Worm (Caenorhabditis elegans) whole organism, L4 larva: ENCODE data around the gene K10C2.14.
A peak's percentile ranks its signal among the peaks of the same experiment; 100 is the strongest.

Source experiments
- F10B5.3 ChIP-seq: sonication (generic microtip); optimal IDR thresholded peaks from 2 replicates; lab custom pipeline; 2016; ENCODE audit warnings: mild to moderate bottlenecking, missing genetic modification characterization, missing compliant biosample characterization
- F26F4.8 ChIP-seq: fragments of 200-800 bp; sonication (Bioruptor generic); conservative IDR thresholded peaks from 2 replicates; pipeline ENCODE4 v1.3.6; 2022; ENCODE audit warnings: missing genetic modification characterization, missing compliant biosample characterization
- F37D6.2 ChIP-seq: sonication (generic microtip); optimal IDR thresholded peaks from 2 replicates; lab custom pipeline; 2016; ENCODE audit warnings: mild to moderate bottlenecking, missing genetic modification characterization, missing compliant biosample characterization
- ZK337.2 ChIP-seq: fragments of 200-800 bp; sonication (Bioruptor generic); IDR thresholded peaks from 2 replicates; pipeline ENCODE4 v1.3.6; 2022; ENCODE audit warnings: missing genetic modification reagents, missing genetic modification characterization, missing compliant biosample characterization
- ZK546.5 ChIP-seq, 2 experiments: sonication (generic microtip); optimal IDR thresholded peaks; 2 replicates each; lab custom pipeline; 2017; ENCODE audit warnings: missing biosample characterization in 2 of 2, missing genetic modification characterization in 2 of 2
- aha-1 ChIP-seq: fragments of 150-350 bp; peaks from one replicate; lab custom pipeline; 2014; ENCODE audit warnings: missing biosample characterization, missing genetic modification characterization
- ceh-20 ChIP-seq: fragments of 200-800 bp; sonication (Bioruptor generic); IDR thresholded peaks from 2 replicates; pipeline ENCODE4 v1.3.6; 2022; ENCODE audit warnings: missing genetic modification reagents, missing genetic modification characterization, missing compliant biosample characterization
- ceh-32 ChIP-seq: sonication (generic microtip); optimal IDR thresholded peaks from 2 replicates; lab custom pipeline; 2016; ENCODE audit warnings: mild to moderate bottlenecking, missing genetic modification characterization, missing compliant biosample characterization; ENCODE audit not compliant: poor library complexity
- ceh-44 ChIP-seq: fragments of 200-800 bp; sonication (Bioruptor generic); IDR thresholded peaks from 2 replicates; pipeline ENCODE4 v1.3.6; 2022; ENCODE audit warnings: missing genetic modification reagents, missing genetic modification characterization, missing compliant biosample characterization
- ceh-62 ChIP-seq: sonication (generic microtip); optimal IDR thresholded peaks from 2 replicates; lab custom pipeline; 2017; ENCODE audit warnings: missing biosample characterization, missing genetic modification characterization
- ces-1 ChIP-seq: fragments of 150-350 bp; sonication (generic microtip); optimal IDR thresholded peaks from 4 replicates; lab custom pipeline; 2014; ENCODE audit warnings: missing biosample characterization, missing genetic modification reagents, missing genetic modification characterization
- cey-2 ChIP-seq: sonication (generic microtip); optimal IDR thresholded peaks from 3 replicates; lab custom pipeline; 2017; ENCODE audit warnings: missing genetic modification characterization, mild to moderate bottlenecking, missing compliant biosample characterization, antibody characterized with exemption, borderline replicate concordance; ENCODE audit not compliant: insufficient read depth
- daf-12 ChIP-seq: fragments of 150-350 bp; optimal IDR thresholded peaks from 2 replicates; lab custom pipeline; 2014; ENCODE audit warnings: missing biosample characterization, missing genetic modification reagents, missing genetic modification characterization
- daf-16 ChIP-seq, 3 experiments: sonication (generic microtip); optimal IDR thresholded peaks; 2 replicates each; lab custom pipeline; 2016 to 2017; ENCODE audit warnings: missing genetic modification characterization in 3 of 3, missing genetic modification reagents in 3 of 3, mild to moderate bottlenecking in 2 of 3, missing compliant biosample characterization in 2 of 3, missing biosample characterization in 1 of 3, moderate library complexity in 1 of 3
- dmd-6 ChIP-seq: fragments of 200-800 bp; sonication (Bioruptor generic); IDR thresholded peaks from 2 replicates; pipeline ENCODE4 v1.3.6; 2022; ENCODE audit warnings: missing genetic modification reagents, missing genetic modification characterization, missing compliant biosample characterization
- dmd-9 ChIP-seq: fragments of 200-800 bp; sonication (Bioruptor generic); IDR thresholded peaks from 2 replicates; pipeline ENCODE4 v1.3.6; 2022; ENCODE audit warnings: missing genetic modification reagents, missing genetic modification characterization, missing compliant biosample characterization
- dpl-1 ChIP-seq: fragments of 150-350 bp; optimal IDR thresholded peaks from 2 replicates; lab custom pipeline; 2014; ENCODE audit warnings: missing biosample characterization, missing genetic modification reagents, missing genetic modification characterization
- egl-43 ChIP-seq: fragments of 200-800 bp; sonication (Bioruptor generic); IDR thresholded peaks from 2 replicates; pipeline ENCODE4 v1.3.6; 2022; ENCODE audit warnings: missing genetic modification reagents, missing genetic modification characterization, missing compliant biosample characterization
- fkh-10 ChIP-seq: fragments of 150-350 bp; optimal IDR thresholded peaks from 2 replicates; lab custom pipeline; 2014; ENCODE audit warnings: missing biosample characterization, missing genetic modification reagents, missing genetic modification characterization
- gei-8 ChIP-seq: fragments of 200-800 bp; sonication (Bioruptor generic); optimal IDR thresholded peaks from 2 replicates; lab custom pipeline; 2018; ENCODE audit warnings: mild to moderate bottlenecking, missing genetic modification characterization, missing compliant biosample characterization
- hlh-30 ChIP-seq: sonication (generic microtip); optimal IDR thresholded peaks from 2 replicates; lab custom pipeline; 2017; ENCODE audit warnings: antibody characterized with exemption, mild to moderate bottlenecking, missing genetic modification characterization, missing compliant biosample characterization; ENCODE audit not compliant: insufficient read depth
- hmg-1.1 ChIP-seq: fragments of 200-800 bp; sonication (Bioruptor generic); IDR thresholded peaks from 2 replicates; pipeline ENCODE4 v1.3.6; 2022; ENCODE audit warnings: missing genetic modification reagents, missing genetic modification characterization, missing compliant biosample characterization
- lim-7 ChIP-seq: fragments of 200-800 bp; sonication (Bioruptor generic); IDR thresholded peaks from 2 replicates; pipeline ENCODE4 v1.3.6; 2022; ENCODE audit warnings: missing genetic modification characterization, missing compliant biosample characterization
- lin-29 ChIP-seq: fragments of 200-800 bp; sonication (Bioruptor generic); IDR thresholded peaks from 2 replicates; pipeline ENCODE4 v1.3.6; 2022; ENCODE audit warnings: missing genetic modification reagents, missing genetic modification characterization, missing compliant biosample characterization
- lin-38 ChIP-seq: fragments of 200-800 bp; sonication (Bioruptor generic); IDR thresholded peaks from 2 replicates; pipeline ENCODE4 v1.3.6; 2022; ENCODE audit warnings: missing genetic modification reagents, missing genetic modification characterization, missing compliant biosample characterization
- madf-5 ChIP-seq, 2 experiments: fragments of 200-800 bp; sonication (Bioruptor generic); IDR thresholded peaks; 2 replicates each; pipeline ENCODE4 v1.3.6; 2022; ENCODE audit warnings: missing compliant biosample characterization in 2 of 2, missing genetic modification characterization in 2 of 2
- mdt-29 ChIP-seq: fragments of 200-800 bp; sonication (Bioruptor generic); IDR thresholded peaks from 2 replicates; pipeline ENCODE4 v1.3.6; 2022; ENCODE audit warnings: missing genetic modification reagents, missing genetic modification characterization, missing compliant biosample characterization
- mes-2 ChIP-seq: sonication (generic microtip); optimal IDR thresholded peaks from 2 replicates; lab custom pipeline; 2016; ENCODE audit warnings: missing genotype, mild to moderate bottlenecking, missing genetic modification characterization, missing compliant biosample characterization; ENCODE audit not compliant: poor library complexity, severe bottlenecking
- mxl-3 ChIP-seq: fragments of 200-800 bp; sonication (Bioruptor generic); optimal IDR thresholded peaks from 2 replicates; lab custom pipeline; 2018; ENCODE audit warnings: mild to moderate bottlenecking, missing genetic modification characterization, missing compliant biosample characterization
- nhr-10 ChIP-seq: fragments of 150-350 bp; optimal IDR thresholded peaks from 2 replicates; lab custom pipeline; 2014; ENCODE audit warnings: missing biosample characterization, missing genetic modification characterization
- nhr-102 ChIP-seq: sonication (generic microtip); optimal IDR thresholded peaks from 2 replicates; lab custom pipeline; 2016; ENCODE audit warnings: mild to moderate bottlenecking, missing genetic modification characterization, moderate library complexity, missing compliant biosample characterization
- nhr-111 ChIP-seq: fragments of 200-800 bp; sonication (Bioruptor generic); optimal IDR thresholded peaks from 2 replicates; lab custom pipeline; 2018; ENCODE audit warnings: mild to moderate bottlenecking, missing genetic modification characterization, missing compliant biosample characterization
- nhr-237 ChIP-seq: sonication (generic microtip); optimal IDR thresholded peaks from 2 replicates; lab custom pipeline; 2017; ENCODE audit warnings: missing biosample characterization, missing genetic modification characterization
- nhr-25 ChIP-seq: sonication (generic microtip); optimal IDR thresholded peaks from 2 replicates; lab custom pipeline; 2017; ENCODE audit warnings: missing genetic modification characterization, mild to moderate bottlenecking, missing compliant biosample characterization, antibody characterized with exemption, moderate library complexity, borderline replicate concordance; ENCODE audit not compliant: insufficient read depth
- nhr-41 ChIP-seq: fragments of 200-800 bp; sonication (Bioruptor generic); IDR thresholded peaks from 2 replicates; pipeline ENCODE4 v1.3.6; 2022; ENCODE audit warnings: missing genetic modification reagents, missing genetic modification characterization, missing compliant biosample characterization
- nhr-42 ChIP-seq: fragments of 200-800 bp; sonication (Bioruptor generic); IDR thresholded peaks from 2 replicates; pipeline ENCODE4 v1.3.6; 2022; ENCODE audit warnings: missing genetic modification characterization, missing compliant biosample characterization
- nhr-6 ChIP-seq: fragments of 150-350 bp; optimal IDR thresholded peaks from 2 replicates; lab custom pipeline; 2014; ENCODE audit warnings: missing biosample characterization, missing genetic modification characterization
- pqm-1 ChIP-seq: sonication (generic microtip); optimal IDR thresholded peaks from 2 replicates; lab custom pipeline; 2017; ENCODE audit warnings: missing biosample characterization, missing genetic modification characterization
- rbr-2 ChIP-seq: sonication (generic microtip); optimal IDR thresholded peaks from 2 replicates; lab custom pipeline; 2016; ENCODE audit warnings: missing genotype, missing genetic modification characterization, missing compliant biosample characterization
- saeg-2 ChIP-seq: fragments of 200-800 bp; sonication (Bioruptor generic); IDR thresholded peaks from 2 replicates; pipeline ENCODE4 v1.3.6; 2022; ENCODE audit warnings: missing genetic modification reagents, missing genetic modification characterization, missing compliant biosample characterization
- snpc-1.2 ChIP-seq: fragments of 200-800 bp; sonication (Bioruptor generic); IDR thresholded peaks from 2 replicates; pipeline ENCODE4 v1.3.6; 2022; ENCODE audit warnings: missing genetic modification reagents, missing genetic modification characterization, missing compliant biosample characterization
- snpc-4 ChIP-seq: fragments of 150-350 bp; optimal IDR thresholded peaks from 2 replicates; lab custom pipeline; 2014; ENCODE audit warnings: missing biosample characterization, missing genetic modification characterization
- spr-3 ChIP-seq: fragments of 200-800 bp; sonication (Bioruptor generic); optimal IDR thresholded peaks from 2 replicates; lab custom pipeline; 2018; ENCODE audit warnings: mild to moderate bottlenecking, missing genetic modification characterization, missing compliant biosample characterization
- tag-97 ChIP-seq: fragments of 200-800 bp; sonication (Bioruptor generic); IDR thresholded peaks from 2 replicates; pipeline ENCODE4 v1.3.6; 2022; ENCODE audit warnings: missing genetic modification characterization, missing compliant biosample characterization
- unc-62 ChIP-seq, 3 experiments: fragments of 150-350 bp in 1 of 3; sonication (generic microtip); optimal IDR thresholded peaks in 2 of 3; peaks in 1 of 3; 1 replicate in 1 of 3; 2 replicates in 2 of 3; lab custom pipeline; 2014 to 2017; ENCODE audit warnings: missing biosample characterization in 3 of 3, missing genetic modification characterization in 3 of 3, missing genetic modification reagents in 3 of 3, missing genotype in 1 of 3
- zag-1 ChIP-seq: fragments of 150-350 bp; optimal IDR thresholded peaks from 2 replicates; lab custom pipeline; 2014; ENCODE audit warnings: missing biosample characterization, missing genetic modification characterization
- zfp-2 ChIP-seq: sonication (generic microtip); optimal IDR thresholded peaks from 2 replicates; lab custom pipeline; 2016; ENCODE audit warnings: mild to moderate bottlenecking, missing genetic modification characterization, missing compliant biosample characterization
- zip-2 ChIP-seq: fragments of 150-350 bp; optimal IDR thresholded peaks from 2 replicates; lab custom pipeline; 2014; ENCODE audit warnings: missing biosample characterization, missing genetic modification characterization
- ztf-11 ChIP-seq: fragments of 150-350 bp; optimal IDR thresholded peaks from 2 replicates; lab custom pipeline; 2014; ENCODE audit warnings: missing biosample characterization, missing genetic modification characterization

The K10C2.14 gene

DNA sequence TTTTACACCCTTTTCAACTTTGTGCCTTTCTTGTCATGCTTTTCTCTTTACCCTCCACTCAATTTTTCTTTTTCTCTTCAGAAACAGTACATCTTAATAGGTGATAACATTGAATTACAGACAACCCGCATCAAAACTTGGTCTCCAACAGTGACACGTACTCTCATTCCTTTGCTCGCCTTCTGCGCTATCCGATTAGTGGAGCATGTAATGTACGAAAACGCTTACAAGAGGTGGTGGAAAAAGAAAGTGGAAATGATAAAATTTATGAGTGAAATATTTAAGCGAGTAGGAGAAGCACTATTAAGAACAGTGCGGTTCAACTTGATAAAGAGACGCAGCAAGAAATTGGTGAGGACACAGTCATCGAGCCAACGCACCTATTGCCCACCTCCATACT lies 16.2 kb upstream of the K10C2.14 start, which contains the start of gene pept-1 (continued):
- TF ChIP-seq ces-1 (GFP tag; lab: Kevin White, UChicago) (no peak), mdt-29 (GFP tag; lab: Robert Waterston, UW) (no peak), zag-1 (no peak), snpc-1.2 (GFP tag; lab: Robert Waterston, UW) (no peak), F10B5.3 (tag; lab: Kevin White, UChicago) (no peak), dpl-1 (GFP tag; lab: Kevin White, UChicago) (no peak), ZK546.5 (tag; optimal IDR thresholded peaks at IDR 0.05; lab: Kevin White, UChicago) (no peak), spr-3 (no peak), zfp-2 (tag; lab: Kevin White, UChicago) (no peak), tag-97 (no peak), nhr-102 (tag; lab: Kevin White, UChicago) (peak; percentile 9), mxl-3 (GFP tag; lab: Kevin White, UChicago) (peak; percentile 17), cey-2 (no peak), ceh-44 (GFP tag; lab: Robert Waterston, UW) (no peak), gei-8 (GFP tag; lab: Kevin White, UChicago) (peak; percentile 47), F37D6.2 (no peak), hlh-30 (tag; lab: Kevin White, UChicago) (no peak), ceh-62 (tag; lab: Kevin White, UChicago) (no peak), fkh-10 (GFP tag; lab: Kevin White, UChicago) (no peak), snpc-4 (tag; lab: Kevin White, UChicago) (no peak), nhr-237 (tag; lab: Kevin White, UChicago) (no peak), ceh-20 (0 out of 2 replicates have a peak, but pooled peaks have one; percentile 13), mes-2 (tag; lab: Kevin White, UChicago) (no peak), ztf-11 (no peak), aha-1 (tag; lab: Kevin White, UChicago) (no peak), hmg-1.1 (no peak), lin-38 (no peak), ceh-32 (tag; lab: Kevin White, UChicago) (no peak), rbr-2 (tag; lab: Kevin White, UChicago) (no peak), daf-12 (tag; lab: Kevin White, UChicago) (no peak), nhr-42 (GFP tag; lab: Robert Waterston, UW) (no peak), saeg-2 (GFP tag; lab: Robert Waterston, UW) (no peak), nhr-10 (tag; lab: Kevin White, UChicago) (no peak), madf-5 (GFP tag; IDR thresholded peaks at IDR 0.05; lab: Robert Waterston, UW) (no peak), pqm-1 (tag; lab: Kevin White, UChicago) (peak; percentile 95), egl-43 (GFP tag; lab: Robert Waterston, UW) (no peak), ZK337.2 (GFP tag; lab: Robert Waterston, UW) (no peak), lim-7 (no peak), nhr-25 (tag; lab: Kevin White, UChicago) (no peak), nhr-41 (GFP tag; lab: Robert Waterston, UW) (0 out of 2 replicates have a peak, but pooled peaks have one; percentile 16), dmd-9 (GFP tag; lab: Robert Waterston, UW) (no peak), F26F4.8 (no peak), dmd-6 (GFP tag; lab: Robert Waterston, UW) (peak; percentile 88), lin-29 (GFP tag; lab: Robert Waterston, UW) (no peak), zip-2 (tag; lab: Kevin White, UChicago) (no peak), nhr-6 (tag; lab: Kevin White, UChicago) (peak; percentile 40), daf-16 (GFP tag; optimal IDR thresholded peaks at IDR 0.05; lab: Kevin White, UChicago) (no peak), daf-16 (tag; optimal IDR thresholded peaks at IDR 0.05; lab: Kevin White, UChicago) (peak; percentile 58), nhr-111 (GFP tag; lab: Kevin White, UChicago) (no peak), unc-62 (GFP tag; optimal IDR thresholded peaks at IDR 0.05 in 1 of 2; lab: Kevin White, UChicago) (no peak), unc-62 (tag; optimal IDR thresholded peaks at IDR 0.05; lab: Kevin White, UChicago) (no peak)
